Worm (Caenorhabditis elegans) whole organism, early embryonic: ENCODE data around the gene Y54G2A.41.
"Not testable (repeated sequence)": the region's sequence is repeated elsewhere in the genome, so short reads cannot be mapped to it uniquely, and the experiment has no call there.

Source experiments
- B0310.2 ChIP-seq: sonication (generic microtip); optimal IDR thresholded peaks from 2 replicates; lab custom pipeline; 2016; ENCODE audit warnings: mild to moderate bottlenecking, missing genetic modification characterization, missing compliant biosample characterization
- aly-1 ChIP-seq: sonication (generic microtip); optimal IDR thresholded peaks from 2 replicates; lab custom pipeline; 2016; ENCODE audit warnings: missing genetic modification characterization, missing compliant biosample characterization
- ama-1 ChIP-seq: fragments of 150-350 bp; optimal IDR thresholded peaks from 2 replicates; lab custom pipeline; 2014
- ceh-36 ChIP-seq: sonication (generic microtip); optimal IDR thresholded peaks from 2 replicates; lab custom pipeline; 2016; ENCODE audit warnings: missing genetic modification characterization, inconsistent platforms, missing compliant biosample characterization
- flt-1 ChIP-seq: fragments of 200-800 bp; sonication (Bioruptor generic); IDR thresholded peaks from 2 replicates; pipeline ENCODE4 v1.3.6; 2022; ENCODE audit warnings: missing genetic modification characterization, missing compliant biosample characterization
- hmbx-1 ChIP-seq: sonication (generic microtip); optimal IDR thresholded peaks from 2 replicates; lab custom pipeline; 2016; ENCODE audit warnings: mild to moderate bottlenecking, missing genetic modification characterization, missing compliant biosample characterization
- hmg-4 ChIP-seq: fragments of 200-800 bp; sonication (Bioruptor generic); optimal IDR thresholded peaks from 2 replicates; lab custom pipeline; 2018; ENCODE audit warnings: mild to moderate bottlenecking, missing genetic modification characterization, missing compliant biosample characterization
- tbx-11 ChIP-seq: fragments of 200-800 bp; sonication (Bioruptor generic); IDR thresholded peaks from 2 replicates; pipeline ENCODE4 v1.3.6; 2022; ENCODE audit warnings: missing genetic modification characterization, missing compliant biosample characterization
- tbx-37 ChIP-seq: fragments of 200-800 bp; sonication (Bioruptor generic); conservative IDR thresholded peaks from 2 replicates; pipeline ENCODE4 v1.3.6; 2022; ENCODE audit warnings: missing genetic modification reagents, missing genetic modification characterization, missing compliant biosample characterization

DNA sequence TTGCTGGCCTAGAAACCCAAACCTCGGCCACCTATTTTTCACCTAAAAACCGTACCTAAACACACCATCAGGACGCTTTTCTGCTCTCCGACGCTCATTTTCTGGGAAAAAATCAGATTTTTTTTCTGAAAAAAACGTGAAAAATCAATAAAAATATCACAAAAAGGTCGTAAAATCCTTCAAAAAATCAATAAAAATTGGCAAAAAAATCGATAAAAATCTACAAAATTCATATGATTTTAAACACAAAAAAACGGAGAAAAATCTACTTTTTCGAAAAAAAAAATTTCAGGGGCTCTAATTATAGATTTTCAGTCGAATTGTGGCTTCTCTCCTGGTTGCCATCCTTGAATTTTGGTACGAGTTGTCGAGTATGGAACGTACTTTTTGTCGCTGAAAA, 35.2 kb upstream of the Y54G2A.41 start, which contains the start of gene Y94H6A.7:
- TF ChIP-seq ama-1 (lab: Kevin White, UChicago); B0310.2; aly-1; flt-1 (GFP tag; lab: Robert Waterston, UW); hmg-4 (GFP tag; lab: Kevin White, UChicago); tbx-37 (GFP tag; lab: Robert Waterston, UW); hmbx-1; ceh-36 (tag; lab: Kevin White, UChicago); tbx-11 (GFP tag; lab: Robert Waterston, UW): not testable (repeated sequence)
